Fruit fly (Drosophila melanogaster): ENCODE measurements around the gene CG7071.
A peak's percentile ranks its signal among the peaks of the same experiment; 100 is the strongest.

The CG7071 gene

dm6 chr3R:22410537-22411360, 48.3 kb downstream of the CG7071 start, which contains the start of the genes CG13850 and lqfR:
Gene CG13850, minus strand, starts transcription at chr3R:22410915.
Gene lqfR, plus strand, starts transcription at chr3R:22411301.
- TF ChIP-seq EcR (GFP tag; optimal IDR thresholded peaks at IDR 0.05) (no peak), Ets98B (GFP tag; IDR thresholded peaks at IDR 0.05) (no peak), Snoo (tag; optimal IDR thresholded peaks at IDR 0.05) (peak; percentile 70), Pif1A (GFP tag; optimal IDR thresholded peaks at IDR 0.05) (no peak), fd96Ca (GFP tag; IDR thresholded peaks at IDR 0.05) (peak; percentile 70), rn (GFP tag; IDR thresholded peaks at IDR 0.05) (0 out of 2 replicates have a peak, but pooled peaks have one; percentile 9), CG13204 (GFP tag; optimal IDR thresholded peaks at IDR 0.05) (no peak), CG34367 (tag; optimal IDR thresholded peaks at IDR 0.05) (no peak), CG8301 (tag; optimal IDR thresholded peaks at IDR 0.05) (no peak), CG4496 (GFP tag; IDR thresholded peaks at IDR 0.05) (no peak), CG14655 (GFP tag; optimal IDR thresholded peaks at IDR 0.05) (no peak), CG8159 (tag; optimal IDR thresholded peaks at IDR 0.05) (peak; percentile 62), gl (tag; optimal IDR thresholded peaks at IDR 0.05) (no peak), CG12605 (GFP tag; IDR thresholded peaks at IDR 0.05) (no peak), CG10348 (GFP tag; IDR thresholded peaks at IDR 0.05) (0 out of 2 replicates have a peak, but pooled peaks have one; percentile 14), CG17806 (tag; optimal IDR thresholded peaks at IDR 0.05) (peak; percentile 20), CG9948 (tag; optimal IDR thresholded peaks at IDR 0.05) (peak; percentile 35), CG32121 (GFP tag; IDR thresholded peaks at IDR 0.05) (peak; percentile 45; the same call in 1 of the 2 replicates), Pif1B (GFP tag; optimal IDR thresholded peaks at IDR 0.05) (peak; percentile 14), D1 (tag; optimal IDR thresholded peaks at IDR 0.05) (no peak), CG15710 (tag; optimal IDR thresholded peaks at IDR 0.05) (peak; percentile 64)

dm6 chr3R:22411879-22412587, 49.6 kb downstream of the CG7071 start:
- TF ChIP-seq rn (GFP tag; IDR thresholded peaks at IDR 0.05) (no peak), CG12605 (GFP tag; IDR thresholded peaks at IDR 0.05) (no peak), D1 (tag; optimal IDR thresholded peaks at IDR 0.05) (no peak), CG32121 (GFP tag; IDR thresholded peaks at IDR 0.05) (no peak), CG13204 (GFP tag; optimal IDR thresholded peaks at IDR 0.05) (no peak), CG34367 (tag; optimal IDR thresholded peaks at IDR 0.05) (no peak), CG9948 (tag; optimal IDR thresholded peaks at IDR 0.05) (no peak), CG8159 (tag; optimal IDR thresholded peaks at IDR 0.05) (no peak), Pif1B (GFP tag; optimal IDR thresholded peaks at IDR 0.05) (no peak), Pif1A (GFP tag; optimal IDR thresholded peaks at IDR 0.05) (no peak), Ets98B (GFP tag; IDR thresholded peaks at IDR 0.05) (no peak), CG4496 (GFP tag; IDR thresholded peaks at IDR 0.05) (no peak)

Data from whole organism, pupa.